Worm (Caenorhabditis elegans) whole organism, mixed stage, embryonic: ENCODE data around the gene ncs-3.

ENCODE experiments used
- M03D4.4 ChIP-seq: sonication (generic microtip); optimal IDR thresholded peaks from 2 replicates; lab custom pipeline; 2017; ENCODE audit warnings: mild to moderate bottlenecking, missing genetic modification characterization, missing compliant biosample characterization
- bed-3 ChIP-seq: fragments of 200-800 bp; sonication (Bioruptor generic); optimal IDR thresholded peaks from 3 replicates; lab custom pipeline; 2018; ENCODE audit warnings: mild to moderate bottlenecking, missing genetic modification characterization, moderate library complexity, missing compliant biosample characterization
- blmp-1 ChIP-seq: fragments of 150-350 bp; optimal IDR thresholded peaks from 2 replicates; lab custom pipeline; 2014; ENCODE audit warnings: missing biosample characterization, missing genetic modification characterization
- ceh-39 ChIP-seq: fragments of 150-350 bp; optimal IDR thresholded peaks from 2 replicates; lab custom pipeline; 2014; ENCODE audit warnings: missing biosample characterization, missing genetic modification characterization
- ceh-43 ChIP-seq: fragments of 200-800 bp; sonication (Bioruptor generic); optimal IDR thresholded peaks from 2 replicates; lab custom pipeline; 2018; ENCODE audit warnings: mild to moderate bottlenecking, missing genetic modification characterization, moderate library complexity, missing compliant biosample characterization
- ceh-83 ChIP-seq: fragments of 200-800 bp; sonication (Bioruptor generic); optimal IDR thresholded peaks from 2 replicates; lab custom pipeline; 2018; ENCODE audit warnings: mild to moderate bottlenecking, missing genetic modification characterization, missing compliant biosample characterization
- ces-1 ChIP-seq: fragments of 150-350 bp; optimal IDR thresholded peaks from 2 replicates; lab custom pipeline; 2014; ENCODE audit warnings: missing biosample characterization, missing genetic modification reagents, missing genetic modification characterization
- cnd-1 ChIP-seq: fragments of 200-800 bp; sonication (Bioruptor generic); optimal IDR thresholded peaks from 2 replicates; lab custom pipeline; 2018; ENCODE audit warnings: mild to moderate bottlenecking, missing genetic modification characterization, missing compliant biosample characterization
- drap-1 ChIP-seq: fragments of 200-800 bp; sonication (Bioruptor generic); optimal IDR thresholded peaks from 3 replicates; lab custom pipeline; 2018; ENCODE audit warnings: mild to moderate bottlenecking, missing genetic modification characterization, missing compliant biosample characterization
- elt-1 ChIP-seq: sonication (generic microtip); optimal IDR thresholded peaks from 2 replicates; lab custom pipeline; 2017; ENCODE audit warnings: missing genetic modification characterization, mild to moderate bottlenecking, missing compliant biosample characterization, antibody characterized with exemption, moderate library complexity, borderline replicate concordance; ENCODE audit not compliant: insufficient read depth
- elt-3 ChIP-seq: fragments of 150-350 bp; optimal IDR thresholded peaks from 2 replicates; lab custom pipeline; 2014; ENCODE audit warnings: missing biosample characterization, missing genetic modification characterization
- flh-1 ChIP-seq: fragments of 200-800 bp; sonication (Bioruptor generic); optimal IDR thresholded peaks from 2 replicates; lab custom pipeline; 2018; ENCODE audit warnings: mild to moderate bottlenecking, missing genetic modification characterization, moderate library complexity, missing compliant biosample characterization
- ham-2 ChIP-seq: fragments of 200-800 bp; sonication (Bioruptor generic); optimal IDR thresholded peaks from 2 replicates; lab custom pipeline; 2018; ENCODE audit warnings: mild to moderate bottlenecking, missing genetic modification characterization, missing compliant biosample characterization
- hlh-1 ChIP-seq: fragments of 150-350 bp; optimal IDR thresholded peaks from 2 replicates; lab custom pipeline; 2014; ENCODE audit warnings: missing biosample characterization, missing genetic modification reagents, missing genetic modification characterization
- lin-13 ChIP-seq: fragments of 150-350 bp; optimal IDR thresholded peaks from 2 replicates; lab custom pipeline; 2014; ENCODE audit warnings: missing biosample characterization, missing genetic modification characterization
- lin-32 ChIP-seq: fragments of 200-800 bp; sonication (Bioruptor generic); optimal IDR thresholded peaks from 2 replicates; lab custom pipeline; 2018; ENCODE audit warnings: mild to moderate bottlenecking, missing genetic modification characterization, missing compliant biosample characterization
- lsy-2 ChIP-seq: fragments of 150-350 bp; optimal IDR thresholded peaks from 2 replicates; lab custom pipeline; 2014; ENCODE audit warnings: missing biosample characterization, missing genetic modification characterization
- mab-5 ChIP-seq: fragments of 150-350 bp; optimal IDR thresholded peaks from 2 replicates; lab custom pipeline; 2014; ENCODE audit warnings: missing biosample characterization, missing genetic modification characterization
- mep-1 ChIP-seq: fragments of 150-350 bp; optimal IDR thresholded peaks from 2 replicates; lab custom pipeline; 2017; ENCODE audit warnings: missing biosample characterization, missing genetic modification reagents, missing genetic modification characterization, inconsistent platforms
- mls-2 ChIP-seq: sonication (generic microtip); optimal IDR thresholded peaks from 2 replicates; lab custom pipeline; 2016; ENCODE audit warnings: mild to moderate bottlenecking, missing genetic modification characterization, moderate library complexity, missing compliant biosample characterization
- nhr-12 ChIP-seq: fragments of 150-350 bp; optimal IDR thresholded peaks from 2 replicates; lab custom pipeline; 2014; ENCODE audit warnings: missing biosample characterization, missing genetic modification characterization
- nhr-2 ChIP-seq: fragments of 150-350 bp; optimal IDR thresholded peaks from 2 replicates; lab custom pipeline; 2014; ENCODE audit warnings: missing biosample characterization, missing genetic modification characterization
- nhr-237 ChIP-seq: fragments of 150-350 bp; optimal IDR thresholded peaks from 2 replicates; lab custom pipeline; 2014; ENCODE audit warnings: missing biosample characterization, missing genetic modification characterization
- nhr-28 ChIP-seq: fragments of 150-350 bp; optimal IDR thresholded peaks from 2 replicates; lab custom pipeline; 2014; ENCODE audit warnings: missing biosample characterization, missing genetic modification characterization
- nhr-76 ChIP-seq: sonication (generic microtip); optimal IDR thresholded peaks from 2 replicates; lab custom pipeline; 2017; ENCODE audit warnings: missing biosample characterization, missing genetic modification characterization
- pha-4 ChIP-seq: fragments of 150-350 bp; optimal IDR thresholded peaks from 2 replicates; lab custom pipeline; 2018; ENCODE audit warnings: missing biosample characterization, missing genetic modification reagents, missing genetic modification characterization
- sem-2 ChIP-seq: fragments of 200-800 bp; sonication (Bioruptor generic); optimal IDR thresholded peaks from 2 replicates; lab custom pipeline; 2018; ENCODE audit warnings: mild to moderate bottlenecking, missing genetic modification characterization, missing compliant biosample characterization
- snpc-4 ChIP-seq: fragments of 150-350 bp; optimal IDR thresholded peaks from 2 replicates; lab custom pipeline; 2014; ENCODE audit warnings: missing biosample characterization, missing genetic modification characterization
- sptf-1 ChIP-seq: sonication (generic microtip); optimal IDR thresholded peaks from 2 replicates; lab custom pipeline; 2017; ENCODE audit warnings: mild to moderate bottlenecking, missing genetic modification characterization, moderate library complexity, missing compliant biosample characterization
- tbx-8 ChIP-seq: fragments of 200-800 bp; sonication (Bioruptor generic); optimal IDR thresholded peaks from 2 replicates; lab custom pipeline; 2018; ENCODE audit warnings: mild to moderate bottlenecking, missing genetic modification characterization, moderate library complexity, missing compliant biosample characterization
- unc-120 ChIP-seq: sonication (generic microtip); optimal IDR thresholded peaks from 2 replicates; lab custom pipeline; 2017; ENCODE audit warnings: missing genetic modification characterization, missing compliant biosample characterization; ENCODE audit not compliant: poor library complexity, severe bottlenecking
- unc-39 ChIP-seq: fragments of 150-350 bp; optimal IDR thresholded peaks from 2 replicates; lab custom pipeline; 2014; ENCODE audit warnings: missing biosample characterization, missing genetic modification characterization
- unc-62 ChIP-seq: fragments of 150-350 bp; optimal IDR thresholded peaks from 2 replicates; lab custom pipeline; 2014; ENCODE audit warnings: missing biosample characterization, missing genetic modification reagents, missing genetic modification characterization
- zip-8 ChIP-seq: fragments of 150-350 bp; optimal IDR thresholded peaks from 2 replicates; lab custom pipeline; 2014; ENCODE audit warnings: missing biosample characterization, missing genetic modification characterization
- ztf-11 ChIP-seq: fragments of 150-350 bp; optimal IDR thresholded peaks from 2 replicates; lab custom pipeline; 2014; ENCODE audit warnings: missing biosample characterization, missing genetic modification characterization

The ncs-3 gene

DNA sequence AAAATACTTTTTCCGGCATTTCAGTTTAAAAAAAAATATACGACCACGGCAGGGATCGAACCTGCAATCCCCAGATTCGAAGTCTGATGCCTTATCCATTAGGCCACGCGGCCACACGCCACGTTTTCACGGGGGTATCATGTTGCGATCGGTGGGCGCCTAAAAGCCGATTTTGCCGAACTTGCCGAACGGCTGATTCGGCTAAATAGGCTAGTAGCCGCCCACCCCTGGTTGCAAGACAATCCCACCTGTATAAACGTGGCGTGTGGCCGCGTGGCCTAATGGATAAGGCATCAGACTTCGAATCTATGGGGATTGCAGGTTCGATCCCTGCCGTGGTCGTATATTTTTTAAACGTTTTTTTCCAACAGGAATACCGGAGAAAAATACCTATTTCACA, 35.3 kb downstream of the ncs-3 start:
- TF ChIP-seq unc-39 = no peak
- TF ChIP-seq elt-1 (tag; lab: Kevin White, UChicago) = no peak
- no peak for TF ChIP-seq tbx-8 (GFP tag; lab: Kevin White, UChicago)
- no peak for TF ChIP-seq snpc-4 (tag; lab: Kevin White, UChicago)
- TF ChIP-seq ceh-83 = no peak
- TF ChIP-seq mls-2 (tag; lab: Kevin White, UChicago) = no peak
- TF ChIP-seq hlh-1 = no peak
- TF ChIP-seq nhr-237 (tag; lab: Kevin White, UChicago) = no peak
- TF ChIP-seq lin-32 = no peak
- TF ChIP-seq lin-13 = no peak
- no peak for TF ChIP-seq nhr-2 (tag; lab: Kevin White, UChicago)
- TF ChIP-seq cnd-1 = no peak

ce11 chrX:1089676-1090075, 35.8 kb downstream of the ncs-3 start:
- TF ChIP-seq bed-3 (GFP tag; lab: Kevin White, UChicago) (no peak), ham-2 (GFP tag; lab: Kevin White, UChicago) (no peak), lin-13 (no peak), elt-1 (tag; lab: Kevin White, UChicago) (no peak), ceh-39 (tag; lab: Kevin White, UChicago) (no peak), snpc-4 (tag; lab: Kevin White, UChicago) (no peak), ceh-43 (GFP tag; lab: Kevin White, UChicago) (no peak)

ce11 chrX:1093154-1093553, 39.3 kb downstream of the ncs-3 start:
- TF ChIP-seq mep-1 (tag; lab: Kevin White, UChicago) = peak; percentile 83
- no peak for TF ChIP-seq elt-3 (tag; lab: Kevin White, UChicago)
- no peak for TF ChIP-seq tbx-8 (GFP tag; lab: Kevin White, UChicago)
- no peak for TF ChIP-seq flh-1 (GFP tag; lab: Kevin White, UChicago)
- TF ChIP-seq ham-2 (GFP tag; lab: Kevin White, UChicago) = peak; percentile 70
- TF ChIP-seq bed-3 (GFP tag; lab: Kevin White, UChicago) = no peak
- TF ChIP-seq ceh-43 (GFP tag; lab: Kevin White, UChicago) = no peak
- TF ChIP-seq hlh-1 = peak; percentile 90
- TF ChIP-seq nhr-12 (tag; lab: Kevin White, UChicago) = no peak
- peak; percentile 94 for TF ChIP-seq unc-120
- peak; percentile 71 for TF ChIP-seq mls-2 (tag; lab: Kevin White, UChicago)
- TF ChIP-seq nhr-237 (tag; lab: Kevin White, UChicago) = peak; percentile 87
- TF ChIP-seq elt-1 (tag; lab: Kevin White, UChicago) = no peak
- no peak for TF ChIP-seq nhr-76 (tag; lab: Kevin White, UChicago)
- TF ChIP-seq ztf-11 (tag; lab: Kevin White, UChicago) = no peak
- TF ChIP-seq mab-5 (tag; lab: Kevin White, UChicago) = no peak
- TF ChIP-seq pha-4 (tag; lab: Kevin White, UChicago) = peak; percentile 93
- TF ChIP-seq lin-32 = no peak
- TF ChIP-seq nhr-28 (tag; lab: Kevin White, UChicago) = no peak
- TF ChIP-seq drap-1 = peak; percentile 69
- no peak for TF ChIP-seq zip-8 (tag; lab: Kevin White, UChicago)
- peak; percentile 30 for TF ChIP-seq lsy-2 (tag; lab: Kevin White, UChicago)
- TF ChIP-seq sem-2 = peak; percentile 13
- TF ChIP-seq unc-39 = no peak
- TF ChIP-seq nhr-2 (tag; lab: Kevin White, UChicago) = no peak
- TF ChIP-seq ces-1 (GFP tag; lab: Kevin White, UChicago) = peak; percentile 78
- TF ChIP-seq ceh-39 (tag; lab: Kevin White, UChicago) = peak; percentile 26
- TF ChIP-seq unc-62 (GFP tag; lab: Kevin White, UChicago) = peak; percentile 99
- TF ChIP-seq cnd-1 = peak; percentile 44
- peak; percentile 13 for TF ChIP-seq lin-13
- TF ChIP-seq sptf-1 (tag; lab: Kevin White, UChicago) = peak; percentile 78
- no peak for TF ChIP-seq ceh-83
- no peak for TF ChIP-seq snpc-4 (tag; lab: Kevin White, UChicago)
- TF ChIP-seq blmp-1 (tag; lab: Kevin White, UChicago) = peak; percentile 54
- TF ChIP-seq M03D4.4 (tag; lab: Kevin White, UChicago) = peak; percentile 53

DNA sequence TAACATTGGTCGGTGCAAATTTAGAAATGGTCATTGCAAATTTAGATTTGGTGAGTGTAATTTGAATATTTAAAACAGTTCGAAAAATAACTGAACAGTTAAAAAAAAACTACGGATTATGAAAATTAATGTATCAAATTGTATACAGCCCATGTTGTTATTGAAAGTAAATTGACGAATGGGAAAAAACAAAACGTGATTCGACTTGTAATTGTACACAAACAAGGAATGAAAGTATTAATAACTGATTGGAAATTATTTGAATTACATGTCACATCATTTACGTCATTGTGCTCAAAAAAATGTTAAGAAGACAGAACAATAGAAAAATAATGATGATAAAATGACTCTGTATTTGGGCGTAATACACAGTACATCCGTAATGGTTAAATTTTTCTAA, 40.5 kb downstream of the ncs-3 start:
- TF ChIP-seq sem-2 (no peak), snpc-4 (tag; lab: Kevin White, UChicago) (no peak), unc-39 (no peak)
- TF ChIP-seq, all 35 proteins: peak for 0
